Worm (Caenorhabditis elegans): Measurements from ENCODE around the gene mxl-3.

Gene mxl-3

ce11 chrX:13396550-13397023 is 46.0 kb upstream of the mxl-3 start, which contains the start of gene F02C12.3 (continued):
- TF ChIP-seq lin-39 (tag; optimal IDR thresholded peaks at IDR 0.05) (peak; percentile 41), skn-1 (tag; optimal IDR thresholded peaks at IDR 0.05) (peak; percentile 66), nhr-77 (tag; optimal IDR thresholded peaks at IDR 0.05) (no peak), eor-1 (tag; optimal IDR thresholded peaks at IDR 0.05) (no peak), zag-1 (tag; optimal IDR thresholded peaks at IDR 0.05) (no peak), aly-2 (tag; optimal IDR thresholded peaks at IDR 0.05) (no peak), ztf-4 (tag; optimal IDR thresholded peaks at IDR 0.05) (no peak), jun-1 (tag; optimal IDR thresholded peaks at IDR 0.05) (peak; percentile 49), elt-1 (tag; optimal IDR thresholded peaks at IDR 0.05) (peak; percentile 13), nhr-11 (tag; optimal IDR thresholded peaks at IDR 0.05) (no peak)

- TF ChIP-seq ztf-4 (tag; optimal IDR thresholded peaks at IDR 0.05) (no peak), nhr-11 (tag; optimal IDR thresholded peaks at IDR 0.05) (no peak), ceh-82 (tag; optimal IDR thresholded peaks at IDR 0.05) (no peak), nhr-43 (tag; optimal IDR thresholded peaks at IDR 0.05; ENCODE audit: poor library complexity, severe bottlenecking) (no peak), ceh-9 (tag; optimal IDR thresholded peaks at IDR 0.05) (no peak), nhr-23 (tag; optimal IDR thresholded peaks at IDR 0.05) (no peak), eor-1 (tag; optimal IDR thresholded peaks at IDR 0.05) (no peak), ztf-11 (tag; optimal IDR thresholded peaks at IDR 0.05) (no peak), unc-62 (GFP tag; optimal IDR thresholded peaks at IDR 0.05) (no peak), elt-2 (tag; optimal IDR thresholded peaks at IDR 0.05) (no peak), elt-1 (tag; optimal IDR thresholded peaks at IDR 0.05) (no peak), nhr-67 (tag; optimal IDR thresholded peaks at IDR 0.05) (no peak), ceh-16 (tag; optimal IDR thresholded peaks at IDR 0.05) (no peak), skn-1 (tag; optimal IDR thresholded peaks at IDR 0.05) (no peak), mml-1 (tag; optimal IDR thresholded peaks at IDR 0.05) (no peak), mdl-1 (tag; optimal IDR thresholded peaks at IDR 0.05) (no peak)
Measured at ce11 chrX:13394971-13395370, 44.4 kb upstream of the mxl-3 start, which contains the start of gene irld-2. Gene irld-2, minus strand, starts transcription at chrX:13395071.

ce11 chrX:13388829-13389228 is 38.2 kb upstream of the mxl-3 start:
- TF ChIP-seq nhr-25 (tag; optimal IDR thresholded peaks at IDR 0.05) (peak; percentile 92), fos-1 (tag; optimal IDR thresholded peaks at IDR 0.05) (no peak), nfya-1 (tag; optimal IDR thresholded peaks at IDR 0.05; ENCODE audit: insufficient read depth) (peak; percentile 9)

ce11 chrX:13387497-13387953 is 36.9 kb upstream of the mxl-3 start, which contains the start of gene C49F8.3:
Gene C49F8.3, minus strand, starts transcription at chrX:13387547.
- TF ChIP-seq nhr-23 (tag; optimal IDR thresholded peaks at IDR 0.05) (peak; percentile 1), nfya-1 (tag; optimal IDR thresholded peaks at IDR 0.05; ENCODE audit: insufficient read depth) (no peak)

ce11 chrX:13384743-13385142 is 34.1 kb upstream of the mxl-3 start:
- no peak for TF ChIP-seq pqm-1 (tag; optimal IDR thresholded peaks at IDR 0.05)
- TF ChIP-seq nhr-12 (tag; optimal IDR thresholded peaks at IDR 0.05) = no peak
- TF ChIP-seq ama-1 (optimal IDR thresholded peaks at IDR 0.05) = no peak
- no peak for TF ChIP-seq eor-1 (tag; optimal IDR thresholded peaks at IDR 0.05)
- TF ChIP-seq zag-1 (tag; optimal IDR thresholded peaks at IDR 0.05) = no peak
- TF ChIP-seq ceh-9 (tag; optimal IDR thresholded peaks at IDR 0.05) = no peak
- TF ChIP-seq egl-5 (tag; optimal IDR thresholded peaks at IDR 0.05) = no peak
- no peak for TF ChIP-seq mml-1 (tag; optimal IDR thresholded peaks at IDR 0.05)
- no peak for TF ChIP-seq tbx-2 (tag; optimal IDR thresholded peaks at IDR 0.05)
- TF ChIP-seq ztf-11 (tag; optimal IDR thresholded peaks at IDR 0.05) = no peak
- no peak for TF ChIP-seq fos-1 (tag; optimal IDR thresholded peaks at IDR 0.05)
- no peak for TF ChIP-seq hmg-11 (tag; optimal IDR thresholded peaks at IDR 0.05)
- TF ChIP-seq nhr-23 (tag; optimal IDR thresholded peaks at IDR 0.05) = no peak
- no peak for TF ChIP-seq R02D3.7 (tag; optimal IDR thresholded peaks at IDR 0.05)

- TF ChIP-seq nfya-1 (tag; optimal IDR thresholded peaks at IDR 0.05; ENCODE audit: insufficient read depth) = peak; percentile 28
- peak; percentile 67 for TF ChIP-seq lin-39 (tag; optimal IDR thresholded peaks at IDR 0.05)
- no peak for TF ChIP-seq fos-1 (tag; optimal IDR thresholded peaks at IDR 0.05)
Measured at ce11 chrX:13383273-13383672, 32.7 kb upstream of the mxl-3 start.
